Fruit fly (Drosophila melanogaster): Measurements from ENCODE around the gene Spn28Da.

DNA sequence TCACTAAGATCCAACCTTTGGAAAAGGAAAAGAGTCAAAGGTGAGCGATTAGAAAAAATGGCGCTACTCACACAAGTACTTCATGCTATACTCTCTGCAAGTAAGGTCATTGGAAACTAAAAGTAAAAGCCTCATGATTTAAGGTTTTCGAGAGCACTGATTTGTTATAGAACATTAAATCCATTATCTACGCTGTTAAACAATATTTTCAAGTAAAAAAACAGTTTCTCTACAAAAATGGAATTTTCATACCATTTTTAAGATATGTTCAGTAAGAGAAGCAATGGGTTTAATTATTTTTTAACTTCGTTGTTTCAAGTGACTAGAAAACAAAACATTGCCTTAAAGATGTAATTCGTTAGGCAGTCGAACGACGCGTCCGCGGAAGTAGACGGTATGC lies at the start of gene Spn28Da:
- TF ChIP-seq usp (GFP tag; optimal IDR thresholded peaks at IDR 0.05), result no peak
- no peak for TF ChIP-seq CG8478 (optimal IDR thresholded peaks at IDR 0.05)
